Fruit fly (Drosophila melanogaster) whole organism, adult: ENCODE results near the gene ATPsynO.

Source experiments
- CG11617 ChIP-seq: fragments of 200-800 bp; sonication (Bioruptor generic); optimal IDR thresholded peaks from 2 replicates; lab custom pipeline; 2017; ENCODE audit warnings: mild to moderate bottlenecking, missing biosample characterization, missing genetic modification reagents, missing genetic modification characterization
- CG12768 ChIP-seq: fragments of 200-800 bp; sonication (Bioruptor generic); optimal IDR thresholded peaks from 2 replicates; lab custom pipeline; 2017; ENCODE audit warnings: missing biosample characterization, missing genetic modification characterization, mild to moderate bottlenecking, moderate library complexity, missing genetic modification reagents
- CG14711 ChIP-seq: fragments of 200-800 bp; sonication (Bioruptor generic); optimal IDR thresholded peaks from 2 replicates; lab custom pipeline; 2018; ENCODE audit warnings: missing biosample characterization, mild to moderate bottlenecking, missing genetic modification characterization, moderate library complexity
- CG1620 ChIP-seq: fragments of 200-800 bp; sonication (Bioruptor generic); optimal IDR thresholded peaks from 2 replicates; lab custom pipeline; 2016; ENCODE audit warnings: missing biosample characterization, missing genetic modification characterization
- CG5204 ChIP-seq: fragments of 200-800 bp; sonication (Bioruptor generic); optimal IDR thresholded peaks from 2 replicates; lab custom pipeline; 2016; ENCODE audit warnings: missing biosample characterization, missing genetic modification characterization
- CG7045 ChIP-seq: fragments of 200-800 bp; sonication (Bioruptor generic); optimal IDR thresholded peaks from 2 replicates; lab custom pipeline; 2017; ENCODE audit warnings: missing biosample characterization, mild to moderate bottlenecking, missing genetic modification characterization
- Clk ChIP-seq: fragments of 200-800 bp; sonication (Bioruptor generic); optimal IDR thresholded peaks from 2 replicates; lab custom pipeline; 2017; ENCODE audit warnings: missing biosample characterization, missing genetic modification characterization
- Crg-1 ChIP-seq: fragments of 200-800 bp; sonication (Bioruptor generic); optimal IDR thresholded peaks from 2 replicates; lab custom pipeline; 2016; ENCODE audit warnings: missing biosample characterization, missing genetic modification characterization
- kay ChIP-seq: fragments of 200-800 bp; sonication (Bioruptor generic); peaks from one replicate; lab custom pipeline; 2016; ENCODE audit warnings: missing biosample characterization, missing genetic modification characterization, borderline replicate concordance
- ovo ChIP-seq: fragments of 200-800 bp; sonication (Bioruptor generic); optimal IDR thresholded peaks from 2 replicates; lab custom pipeline; 2016; ENCODE audit warnings: missing biosample characterization, missing genetic modification characterization
- pad ChIP-seq: fragments of 200-800 bp; sonication (Bioruptor generic); optimal IDR thresholded peaks from 3 replicates; lab custom pipeline; 2017; ENCODE audit warnings: missing biosample characterization, missing genetic modification characterization, mild to moderate bottlenecking, moderate library complexity, missing genetic modification reagents

DNA sequence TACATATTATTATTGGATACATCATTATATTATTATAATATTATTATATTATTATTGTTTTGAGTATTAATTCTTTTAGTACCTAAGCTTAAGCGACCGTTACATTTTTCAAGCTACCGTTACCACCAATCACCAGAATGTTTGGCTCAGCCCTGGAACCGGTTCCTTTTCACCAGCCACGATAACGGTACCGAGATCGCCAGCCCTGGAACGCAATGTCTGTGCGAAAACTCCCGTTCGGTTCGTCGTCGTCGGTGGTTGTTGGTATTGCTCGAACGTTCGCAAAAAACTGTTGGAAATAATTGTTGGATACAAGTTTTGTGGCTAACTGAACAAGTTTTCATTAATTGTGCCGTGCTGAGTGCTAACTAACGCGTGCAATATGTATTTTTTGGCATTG is 15.7 kb upstream of the ATPsynO start, which contains the start of gene CG42404:
- TF ChIP-seq Clk (GFP tag; lab: Kevin White, UChicago), result no peak
- no peak for TF ChIP-seq CG12768 (GFP tag; lab: Kevin White, UChicago)
- no peak for TF ChIP-seq kay (GFP tag; lab: Kevin White, UChicago)
- no peak for TF ChIP-seq CG5204 (GFP tag; lab: Kevin White, UChicago)
- TF ChIP-seq ovo, result peak; percentile 39
- no peak for TF ChIP-seq CG1620
- TF ChIP-seq CG7045, result no peak
- TF ChIP-seq CG11617 (GFP tag; lab: Kevin White, UChicago), result no peak
- no peak for TF ChIP-seq Crg-1 (GFP tag; lab: Kevin White, UChicago)
- TF ChIP-seq pad (GFP tag; lab: Kevin White, UChicago), result no peak
- TF ChIP-seq CG14711, result no peak
